Worm (Caenorhabditis elegans) whole organism, L2 larva: Measurements from ENCODE around the gene cua-1.

Experiments
- fos-1 ChIP-seq: fragments of 150-350 bp; optimal IDR thresholded peaks from 2 replicates; lab custom pipeline; 2014; ENCODE audit warnings: missing biosample characterization, missing genetic modification characterization
- nhr-10 ChIP-seq: sonication (generic microtip); optimal IDR thresholded peaks from 2 replicates; lab custom pipeline; 2017; ENCODE audit warnings: missing biosample characterization, missing genetic modification characterization
- ztf-11 ChIP-seq: sonication (generic microtip); optimal IDR thresholded peaks from 2 replicates; lab custom pipeline; 2017; ENCODE audit warnings: missing biosample characterization, missing genetic modification characterization

- TF ChIP-seq ztf-11 (no peak), nhr-10 (tag; lab: Kevin White, UChicago) (no peak), fos-1 (tag; lab: Kevin White, UChicago) (no peak)
These were observed 40.5 kb upstream of the cua-1 start, which contains the start of gene T28A8.2 for ce11 chrIII:13495571-13495970.
